Worm (Caenorhabditis elegans) whole organism, L1 larva: ENCODE results near the gene xbp-1.

Source experiments
- nhr-90 ChIP-seq: sonication (generic microtip); optimal IDR thresholded peaks from 2 replicates; lab custom pipeline; 2016; ENCODE audit warnings: mild to moderate bottlenecking, missing genetic modification characterization, missing compliant biosample characterization; ENCODE audit not compliant: poor library complexity
- unc-130 ChIP-seq: fragments of 150-350 bp; optimal IDR thresholded peaks from 2 replicates; lab custom pipeline; 2017; ENCODE audit warnings: missing biosample characterization, missing genetic modification characterization, inconsistent platforms

DNA sequence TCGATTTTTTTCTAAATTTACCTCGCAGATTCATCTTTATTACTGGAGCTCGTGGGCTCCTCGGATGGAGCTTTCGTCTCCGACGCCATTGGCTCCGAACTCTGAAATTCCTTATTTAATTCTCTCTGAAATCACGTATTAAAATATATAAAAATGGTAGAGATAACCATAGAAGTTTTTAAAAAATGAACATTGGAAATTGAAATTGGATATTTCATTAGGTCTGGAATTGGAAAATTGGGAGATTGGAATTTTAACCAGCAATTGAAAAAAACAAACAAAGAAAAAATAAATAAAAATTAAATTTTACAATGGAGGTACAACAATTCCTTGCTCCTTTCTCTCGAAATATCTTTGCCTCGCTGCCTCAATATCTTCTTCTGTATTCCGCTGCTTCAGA is 26.9 kb upstream of the xbp-1 start, which contains the start of gene rnf-5:
- no peak for TF ChIP-seq nhr-90 (tag; lab: Kevin White, UChicago)
- TF ChIP-seq unc-130 (tag; lab: Kevin White, UChicago) = no peak
